Fruit fly (Drosophila melanogaster) whole organism, embryonic: ENCODE results near the gene CG17652.

Source experiments
- Asciz ChIP-seq: fragments of 200-800 bp; sonication (Bioruptor generic); optimal IDR thresholded peaks from 2 replicates; lab custom pipeline; 2017; ENCODE audit warnings: missing biosample characterization, mild to moderate bottlenecking, missing genetic modification characterization, missing genetic modification reagents
- Atf3 ChIP-seq: fragments of 200-800 bp; sonication (Bioruptor generic); optimal IDR thresholded peaks from 3 replicates; lab custom pipeline; 2016; ENCODE audit warnings: missing biosample characterization, missing genetic modification characterization
- Bdp1 ChIP-seq: fragments of 200-800 bp; sonication (Bioruptor generic); optimal IDR thresholded peaks from 3 replicates; lab custom pipeline; 2016; ENCODE audit warnings: missing biosample characterization, missing genetic modification characterization
- CG1024 ChIP-seq: fragments of 200-800 bp; sonication (Bioruptor generic); IDR thresholded peaks from 2 replicates; pipeline ENCODE4 v1.3.6; 2022; ENCODE audit warnings: missing biosample characterization, missing genetic modification characterization
- CG11695 ChIP-seq: fragments of 200-800 bp; sonication (Bioruptor generic); IDR thresholded peaks from 3 replicates; pipeline ENCODE4 v1.3.6; 2022; ENCODE audit warnings: missing biosample characterization, missing genetic modification characterization
- CG12236 ChIP-seq: fragments of 200-800 bp; sonication (Bioruptor generic); optimal IDR thresholded peaks from 2 replicates; lab custom pipeline; 2016; ENCODE audit warnings: missing biosample characterization, missing genetic modification characterization
- CG12769 ChIP-seq: fragments of 200-800 bp; sonication (Bioruptor generic); optimal IDR thresholded peaks from 2 replicates; lab custom pipeline; 2019; ENCODE audit warnings: missing biosample characterization, mild to moderate bottlenecking, missing genetic modification characterization, moderate library complexity
- CG12942 ChIP-seq: fragments of 200-800 bp; sonication (Bioruptor generic); optimal IDR thresholded peaks from 3 replicates; lab custom pipeline; 2016; ENCODE audit warnings: missing biosample characterization, missing genetic modification characterization
- CG14965 ChIP-seq: fragments of 200-800 bp; sonication (Bioruptor generic); optimal IDR thresholded peaks from 2 replicates; lab custom pipeline; 2016; ENCODE audit warnings: missing biosample characterization, missing genetic modification characterization, borderline replicate concordance
- CG17612 ChIP-seq: fragments of 200-800 bp; sonication (Bioruptor generic); IDR thresholded peaks from 2 replicates; pipeline ENCODE4 v1.3.6; 2022; ENCODE audit warnings: missing biosample characterization, missing genetic modification characterization
- CG17802 ChIP-seq: fragments of 200-800 bp; sonication (Bioruptor generic); optimal IDR thresholded peaks from 2 replicates; lab custom pipeline; 2018; ENCODE audit warnings: missing biosample characterization, mild to moderate bottlenecking, missing genetic modification characterization, moderate library complexity
- CG2120 ChIP-seq: fragments of 200-800 bp; sonication (Bioruptor generic); optimal IDR thresholded peaks from 3 replicates; lab custom pipeline; 2016; ENCODE audit warnings: missing biosample characterization, missing genetic modification characterization
- CG3407 ChIP-seq: fragments of 200-800 bp; sonication (Bioruptor generic); optimal IDR thresholded peaks from 2 replicates; lab custom pipeline; 2018; ENCODE audit warnings: missing biosample characterization, mild to moderate bottlenecking, missing genetic modification characterization
- CG42726 ChIP-seq: fragments of 200-800 bp; sonication (Bioruptor generic); IDR thresholded peaks from 2 replicates; pipeline ENCODE4 v1.3.6; 2022; ENCODE audit warnings: missing biosample characterization, missing genetic modification characterization; ENCODE audit not compliant: partially characterized antibody
- CG6683 ChIP-seq: fragments of 200-800 bp; sonication (Bioruptor generic); optimal IDR thresholded peaks from 2 replicates; lab custom pipeline; 2017; ENCODE audit warnings: missing biosample characterization, mild to moderate bottlenecking, missing genetic modification characterization, missing genetic modification reagents
- CG9876 ChIP-seq: fragments of 200-800 bp; sonication (Bioruptor generic); optimal IDR thresholded peaks from 2 replicates; lab custom pipeline; 2016; ENCODE audit warnings: missing biosample characterization, missing genetic modification characterization
- Dek ChIP-seq: fragments of 200-800 bp; sonication (Bioruptor generic); optimal IDR thresholded peaks from 3 replicates; lab custom pipeline; 2019; ENCODE audit warnings: missing biosample characterization, mild to moderate bottlenecking, missing genetic modification characterization, moderate library complexity
- Dip2 ChIP-seq: fragments of 200-800 bp; sonication (Bioruptor generic); IDR thresholded peaks from 2 replicates; pipeline ENCODE4 v1.3.6; 2022; ENCODE audit warnings: missing biosample characterization, missing genetic modification characterization
- Fer1 ChIP-seq: fragments of 200-800 bp; sonication (Bioruptor generic); optimal IDR thresholded peaks from 2 replicates; lab custom pipeline; 2017; ENCODE audit warnings: missing biosample characterization, mild to moderate bottlenecking, missing genetic modification characterization
- Gsc ChIP-seq: fragments of 200-800 bp; sonication (Bioruptor generic); IDR thresholded peaks from 2 replicates; pipeline ENCODE4 v1.3.6; 2022; ENCODE audit warnings: missing biosample characterization, missing genetic modification characterization
- H15 ChIP-seq: fragments of 200-800 bp; sonication (Bioruptor generic); IDR thresholded peaks from 3 replicates; pipeline ENCODE4 v1.3.6; 2022; ENCODE audit warnings: missing biosample characterization, missing genetic modification characterization
- Hand ChIP-seq: fragments of 200-800 bp; sonication (Bioruptor generic); optimal IDR thresholded peaks from 2 replicates; lab custom pipeline; 2017; ENCODE audit warnings: mild to moderate bottlenecking, missing biosample characterization, missing genetic modification reagents, missing genetic modification characterization
- MBD-R2 ChIP-seq: fragments of 200-800 bp; sonication (Bioruptor generic); IDR thresholded peaks from 2 replicates; pipeline ENCODE4 v1.3.6; 2022; ENCODE audit warnings: missing biosample characterization, missing genetic modification characterization
- Mad ChIP-seq: fragments of 200-800 bp; sonication (Bioruptor generic); optimal IDR thresholded peaks from 2 replicates; lab custom pipeline; 2016; ENCODE audit warnings: missing biosample characterization, missing genetic modification characterization
- Med ChIP-seq: fragments of 200-800 bp; sonication (Bioruptor generic); peaks from one replicate; lab custom pipeline; 2016; ENCODE audit warnings: missing biosample characterization, missing genetic modification characterization, mild to moderate bottlenecking, inconsistent platforms, moderate library complexity
- Nf-YB ChIP-seq: fragments of 200-800 bp; sonication (Bioruptor generic); optimal IDR thresholded peaks from 3 replicates; lab custom pipeline; 2019; ENCODE audit warnings: missing biosample characterization, mild to moderate bottlenecking, missing genetic modification characterization, moderate library complexity
- Ptx1 ChIP-seq: fragments of 200-800 bp; sonication (Bioruptor generic); IDR thresholded peaks from 2 replicates; pipeline ENCODE4 v1.3.6; 2022; ENCODE audit warnings: missing biosample characterization, missing genetic modification characterization
- Sry-β ChIP-seq: fragments of 200-800 bp; sonication (Bioruptor generic); optimal IDR thresholded peaks from 2 replicates; lab custom pipeline; 2018; ENCODE audit warnings: missing biosample characterization, mild to moderate bottlenecking, missing genetic modification characterization, moderate library complexity
- Vsx1 ChIP-seq: fragments of 200-800 bp; sonication (Bioruptor generic); optimal IDR thresholded peaks from 2 replicates; lab custom pipeline; 2017; ENCODE audit warnings: missing biosample characterization, mild to moderate bottlenecking, missing genetic modification characterization, missing genetic modification reagents
- al ChIP-seq: fragments of 200-800 bp; sonication (Bioruptor generic); IDR thresholded peaks from 2 replicates; pipeline ENCODE4 v1.3.6; 2022; ENCODE audit warnings: missing biosample characterization, missing genetic modification characterization
- ash1 ChIP-seq: fragments of 200-800 bp; sonication (Bioruptor generic); optimal IDR thresholded peaks from 2 replicates; lab custom pipeline; 2018; ENCODE audit warnings: missing biosample characterization, mild to moderate bottlenecking, missing genetic modification characterization
- chinmo ChIP-seq: fragments of 200-800 bp; sonication (Bioruptor generic); IDR thresholded peaks from 4 replicates; pipeline ENCODE4 v1.3.6; 2022; ENCODE audit warnings: missing biosample characterization, missing genetic modification characterization; ENCODE audit not compliant: partially characterized antibody
- chn ChIP-seq: fragments of 200-800 bp; sonication (Bioruptor generic); optimal IDR thresholded peaks from 2 replicates; lab custom pipeline; 2016; ENCODE audit warnings: missing biosample characterization, missing genetic modification characterization
- crol ChIP-seq: fragments of 200-800 bp; sonication (Bioruptor generic); IDR thresholded peaks from 2 replicates; pipeline ENCODE4 v1.3.6; 2022; ENCODE audit warnings: missing biosample characterization, missing genetic modification characterization
- grau ChIP-seq: fragments of 200-800 bp; optimal IDR thresholded peaks from 3 replicates; lab custom pipeline; 2019; ENCODE audit warnings: missing biosample characterization, mild to moderate bottlenecking, missing genetic modification characterization, moderate library complexity
- grn ChIP-seq: fragments of 200-800 bp; sonication (Bioruptor generic); optimal IDR thresholded peaks from 3 replicates; lab custom pipeline; 2017; ENCODE audit warnings: missing biosample characterization, missing genetic modification characterization
- gsb ChIP-seq: fragments of 200-800 bp; sonication (Bioruptor generic); IDR thresholded peaks from 2 replicates; pipeline ENCODE4 v1.3.6; 2022; ENCODE audit warnings: missing biosample characterization, missing genetic modification characterization
- hb ChIP-seq: fragments of 200-800 bp; sonication (Bioruptor generic); IDR thresholded peaks from 3 replicates; pipeline ENCODE4 v1.3.6; 2022; ENCODE audit warnings: missing biosample characterization, missing genetic modification characterization; ENCODE audit not compliant: partially characterized antibody
- insv ChIP-seq, 2 experiments: fragments of 200-800 bp; sonication (Bioruptor generic); optimal IDR thresholded peaks; 3 replicates each; lab custom pipeline; 2016 to 2018; ENCODE audit warnings: missing biosample characterization in 2 of 2, missing genetic modification characterization in 2 of 2
- luna ChIP-seq: fragments of 200-800 bp; sonication (Bioruptor generic); optimal IDR thresholded peaks from 2 replicates; lab custom pipeline; 2016; ENCODE audit warnings: missing biosample characterization, missing genetic modification characterization
- mirr ChIP-seq: fragments of 200-800 bp; sonication (Bioruptor generic); optimal IDR thresholded peaks from 3 replicates; lab custom pipeline; 2018; ENCODE audit warnings: missing biosample characterization, mild to moderate bottlenecking, missing genetic modification characterization
- odd ChIP-seq: fragments of 200-800 bp; sonication (Bioruptor generic); optimal IDR thresholded peaks from 2 replicates; lab custom pipeline; 2017; ENCODE audit warnings: missing biosample characterization, mild to moderate bottlenecking, missing genetic modification characterization
- pan ChIP-seq, 4 experiments: fragments of >200 bp in 3 of 4; fragments of 200-800 bp in 1 of 4; sonication (Bioruptor generic) in 1 of 4; optimal IDR thresholded peaks in 3 of 4; IDR thresholded peaks in 1 of 4; 2 replicates each; pipeline versions ENCODE4 v1.3.6 to Lab custom; 2017 to 2022; ENCODE audit warnings: missing biosample characterization in 2 of 4, missing genetic modification characterization in 2 of 4, mixed read lengths in 1 of 4
- phol ChIP-seq: fragments of 200-800 bp; sonication (Bioruptor generic); optimal IDR thresholded peaks from 3 replicates; lab custom pipeline; 2018; ENCODE audit warnings: missing biosample characterization, mild to moderate bottlenecking, missing genetic modification characterization, moderate library complexity
- salm ChIP-seq: fragments of 200-800 bp; sonication (Bioruptor generic); optimal IDR thresholded peaks from 2 replicates; lab custom pipeline; 2018; ENCODE audit warnings: missing biosample characterization, mild to moderate bottlenecking, missing genetic modification characterization
- slou ChIP-seq: fragments of 200-800 bp; sonication (Bioruptor generic); optimal IDR thresholded peaks from 3 replicates; lab custom pipeline; 2016; ENCODE audit warnings: missing biosample characterization, missing genetic modification characterization
- z ChIP-seq: fragments of 200-800 bp; sonication (Bioruptor generic); IDR thresholded peaks from 3 replicates; pipeline ENCODE4 v1.3.6; 2022; ENCODE audit warnings: missing biosample characterization, missing genetic modification characterization
- zfh1 ChIP-seq: fragments of 200-800 bp; sonication (Bioruptor generic); IDR thresholded peaks from 3 replicates; pipeline ENCODE4 v1.3.6; 2022; ENCODE audit warnings: missing biosample characterization, missing genetic modification characterization

Gene CG17652

DNA sequence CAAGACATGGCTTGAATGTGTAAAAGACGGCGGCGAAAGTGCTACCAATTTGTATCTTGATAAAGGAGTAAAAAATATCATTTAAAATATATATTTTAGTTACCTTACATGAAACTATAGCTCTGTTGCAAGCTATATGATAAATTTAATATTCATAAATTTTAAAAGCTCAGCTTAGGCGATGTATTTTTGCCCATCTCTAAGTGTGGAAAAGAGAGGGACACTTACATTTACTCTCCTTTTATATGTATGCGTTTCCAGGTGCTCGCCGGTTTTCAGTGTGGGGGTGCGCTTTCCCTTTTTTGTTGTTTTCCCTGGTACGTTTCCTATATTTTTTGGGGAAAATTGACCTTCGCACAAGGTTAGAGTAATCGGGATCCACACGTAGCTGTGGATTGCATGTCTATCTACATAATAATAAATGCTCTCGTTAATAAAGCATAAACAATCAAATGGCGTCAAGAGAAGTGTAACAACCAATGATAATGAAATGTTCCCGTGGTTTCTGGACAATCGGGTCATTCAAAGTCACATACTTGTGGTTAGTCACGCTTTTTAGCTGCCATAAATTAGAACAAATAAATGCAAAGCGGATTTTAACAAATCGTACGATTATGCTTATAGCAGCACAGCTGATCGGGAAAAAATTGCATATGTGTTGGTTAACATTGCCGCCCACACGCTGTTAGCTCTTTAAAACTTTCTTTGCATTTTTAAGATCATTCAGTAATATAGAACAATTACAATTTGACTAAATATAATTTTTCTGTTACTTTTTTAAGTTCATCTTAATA lies 4.1 kb downstream of the CG17652 start (continued):
- TF ChIP-seq CG12769 (tag; lab: Kevin White, UChicago) (peak; percentile 82), Dek (peak; percentile 98), Atf3 (GFP tag; lab: Kevin White, UChicago) (peak; percentile 81), crol (GFP tag; lab: Robert Waterston, UW) (no peak; the same call in none of the 2 replicates), grn (GFP tag; lab: Kevin White, UChicago) (peak; percentile 61), CG12236 (peak; percentile 69), Dip2 (GFP tag; lab: Robert Waterston, UW) (peak; percentile 73), CG3407 (GFP tag; lab: Kevin White, UChicago) (peak; percentile 96), CG2120 (GFP tag; lab: Kevin White, UChicago) (peak; percentile 98), Bdp1 (GFP tag; lab: Kevin White, UChicago) (peak; percentile 79), CG14965 (no peak), CG11695 (GFP tag; lab: Robert Waterston, UW) (peak; percentile 97), salm (tag; lab: Kevin White, UChicago) (peak; percentile 98), insv (GFP tag; optimal IDR thresholded peaks at IDR 0.05; lab: Kevin White, UChicago) (peak in 1 of 2 experiments; percentile 88), z (GFP tag; lab: Robert Waterston, UW) (0 out of 3 replicates have a peak, but pooled peaks have one; percentile 42), gsb (peak; percentile 96), CG6683 (peak; percentile 93), CG17802 (peak; percentile 70), Med (GFP tag; lab: Kevin White, UChicago) (peak; percentile 97), pan (optimal IDR thresholded peaks at IDR 0.05; lab: Kevin White, UChicago) (no peak), pan (GFP tag; optimal IDR thresholded peaks at IDR 0.05 in 1 of 2, IDR thresholded peaks at IDR 0.05 in 1 of 2) (peak in 1 of 2 experiments; percentile 95), CG42726 (no peak; the same call in 1 of the 2 replicates), chn (GFP tag; lab: Kevin White, UChicago) (peak; percentile 82), Gsc (GFP tag; lab: Robert Waterston, UW) (peak; percentile 80), grau (peak; percentile 98), odd (GFP tag; lab: Kevin White, UChicago) (peak; percentile 99), mirr (GFP tag; lab: Kevin White, UChicago) (peak; percentile 83), zfh1 (GFP tag; lab: Robert Waterston, UW) (peak; percentile 97), MBD-R2 (peak; percentile 93), Sry-β (GFP tag; lab: Kevin White, UChicago) (peak; percentile 48), Hand (GFP tag; lab: Kevin White, UChicago) (peak; percentile 99), Vsx1 (GFP tag; lab: Kevin White, UChicago) (peak; percentile 97), chinmo (peak; percentile 93), Fer1 (GFP tag; lab: Kevin White, UChicago) (peak; percentile 98), CG12942 (peak; percentile 93), hb (GFP tag; lab: Robert Waterston, UW) (peak; percentile 80), Ptx1 (GFP tag; lab: Robert Waterston, UW) (peak; percentile 98), phol (tag; lab: Kevin White, UChicago) (no peak), CG17612 (GFP tag; lab: Robert Waterston, UW) (peak; percentile 90), ash1 (GFP tag; lab: Kevin White, UChicago) (peak; percentile 36), al (GFP tag; lab: Robert Waterston, UW) (peak; percentile 96), luna (GFP tag; lab: Kevin White, UChicago) (peak; percentile 38), Nf-YB (peak; percentile 89), CG9876 (GFP tag; lab: Kevin White, UChicago) (peak; percentile 25), Asciz (peak; percentile 90), Mad (GFP tag; lab: Kevin White, UChicago) (peak; percentile 94), slou (GFP tag; lab: Kevin White, UChicago) (peak; percentile 94), H15 (GFP tag; lab: Robert Waterston, UW) (peak; percentile 95), CG1024 (GFP tag; lab: Robert Waterston, UW) (peak; percentile 72)
